Fruit fly (Drosophila melanogaster) whole organism, embryonic: Measurements from ENCODE around the gene Prp3.

Source experiments
- CG15479 ChIP-seq: fragments of 200-800 bp; sonication (Bioruptor generic); optimal IDR thresholded peaks from 3 replicates; lab custom pipeline; 2019; ENCODE audit warnings: missing biosample characterization, mild to moderate bottlenecking, missing genetic modification characterization, moderate library complexity
- CG16863 ChIP-seq: fragments of 200-800 bp; sonication (Bioruptor generic); optimal IDR thresholded peaks from 3 replicates; lab custom pipeline; 2016; ENCODE audit warnings: missing biosample characterization, missing genetic modification characterization
- CG9215 ChIP-seq: fragments of 200-800 bp; sonication (Bioruptor generic); IDR thresholded peaks from 2 replicates; pipeline ENCODE4 v1.3.6; 2022; ENCODE audit warnings: missing biosample characterization, missing genetic modification characterization
- NK7.1 ChIP-seq: fragments of 200-800 bp; sonication (Bioruptor generic); optimal IDR thresholded peaks from 3 replicates; lab custom pipeline; 2016; ENCODE audit warnings: missing biosample characterization, missing genetic modification characterization
- Vsx1 ChIP-seq: fragments of 200-800 bp; sonication (Bioruptor generic); optimal IDR thresholded peaks from 2 replicates; lab custom pipeline; 2017; ENCODE audit warnings: missing biosample characterization, mild to moderate bottlenecking, missing genetic modification characterization, missing genetic modification reagents
- bbx ChIP-seq: fragments of 200-800 bp; sonication (Bioruptor generic); IDR thresholded peaks from 2 replicates; pipeline ENCODE4 v1.3.6; 2022; ENCODE audit warnings: missing biosample characterization, missing genetic modification characterization; ENCODE audit not compliant: partially characterized antibody
- bowl ChIP-seq: fragments of 200-800 bp; sonication (Bioruptor generic); IDR thresholded peaks from 2 replicates; pipeline ENCODE4 v1.3.6; 2022; ENCODE audit warnings: missing biosample characterization, missing genetic modification characterization
- chif ChIP-seq, 2 experiments: fragments of 200-800 bp; sonication (Bioruptor generic); optimal IDR thresholded peaks; 3 replicates each; lab custom pipeline; 2016; ENCODE audit warnings: missing biosample characterization in 2 of 2, missing genetic modification characterization in 2 of 2
- gcm2 ChIP-seq: fragments of 200-800 bp; sonication (Bioruptor generic); optimal IDR thresholded peaks from 2 replicates; lab custom pipeline; 2016; ENCODE audit warnings: missing biosample characterization, missing genetic modification characterization
- insv ChIP-seq, 2 experiments: fragments of 200-800 bp; sonication (Bioruptor generic); optimal IDR thresholded peaks; 3 replicates each; lab custom pipeline; 2016 to 2018; ENCODE audit warnings: missing biosample characterization in 2 of 2, missing genetic modification characterization in 2 of 2
- jing ChIP-seq: fragments of 200-800 bp; sonication (Bioruptor generic); optimal IDR thresholded peaks from 2 replicates; lab custom pipeline; 2018; ENCODE audit warnings: missing biosample characterization, mild to moderate bottlenecking, missing genetic modification characterization
- pan ChIP-seq, 4 experiments: fragments of >200 bp in 3 of 4; fragments of 200-800 bp in 1 of 4; sonication (Bioruptor generic) in 1 of 4; optimal IDR thresholded peaks in 3 of 4; IDR thresholded peaks in 1 of 4; 2 replicates each; pipeline versions ENCODE4 v1.3.6 to Lab custom; 2017 to 2022; ENCODE audit warnings: missing biosample characterization in 2 of 4, missing genetic modification characterization in 2 of 4, mixed read lengths in 1 of 4
- sug ChIP-seq: fragments of 200-800 bp; optimal IDR thresholded peaks from 2 replicates; lab custom pipeline; 2019; ENCODE audit warnings: missing biosample characterization, mild to moderate bottlenecking, missing genetic modification characterization, moderate library complexity
- z ChIP-seq: fragments of 200-800 bp; sonication (Bioruptor generic); IDR thresholded peaks from 3 replicates; pipeline ENCODE4 v1.3.6; 2022; ENCODE audit warnings: missing biosample characterization, missing genetic modification characterization

DNA sequence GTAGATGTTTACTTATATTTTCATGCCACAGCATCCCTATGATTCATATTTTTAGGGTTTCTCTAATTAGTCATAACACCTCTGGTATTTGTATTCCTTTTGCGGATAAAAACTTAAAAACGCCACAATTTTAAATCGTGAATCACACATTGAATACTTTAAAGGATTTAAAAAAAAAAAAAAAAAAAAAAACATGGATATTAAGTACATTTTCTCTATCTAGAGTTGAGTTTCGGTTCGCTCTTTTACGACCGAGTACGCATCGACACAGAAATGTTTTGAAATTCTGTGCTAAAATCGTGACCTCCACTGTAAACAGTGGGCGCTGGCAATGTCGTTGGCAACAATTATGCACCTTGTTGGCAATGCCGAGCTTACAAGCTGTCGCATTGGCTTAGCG lies 4.7 kb upstream of the Prp3 start:
- TF ChIP-seq insv (GFP tag; optimal IDR thresholded peaks at IDR 0.05; lab: Kevin White, UChicago) (no peak), NK7.1 (no peak), jing (GFP tag; lab: Kevin White, UChicago) (no peak), CG15479 (no peak), Vsx1 (GFP tag; lab: Kevin White, UChicago) (no peak), gcm2 (GFP tag; lab: Kevin White, UChicago) (no peak), bowl (GFP tag; lab: Robert Waterston, UW) (no peak), z (no peak), CG9215 (peak; percentile 58), chif (GFP tag; optimal IDR thresholded peaks at IDR 0.05; lab: Kevin White, UChicago) (no peak), sug (tag; lab: Kevin White, UChicago) (no peak), pan (optimal IDR thresholded peaks at IDR 0.05; lab: Kevin White, UChicago) (no peak), pan (GFP tag; optimal IDR thresholded peaks at IDR 0.05 in 1 of 2, IDR thresholded peaks at IDR 0.05 in 1 of 2) (no peak), CG16863 (GFP tag; lab: Kevin White, UChicago) (no peak), bbx (GFP tag; lab: Robert Waterston, UW) (no peak)
